Worm (Caenorhabditis elegans): ENCODE measurements around the gene lars-1.

DNA sequence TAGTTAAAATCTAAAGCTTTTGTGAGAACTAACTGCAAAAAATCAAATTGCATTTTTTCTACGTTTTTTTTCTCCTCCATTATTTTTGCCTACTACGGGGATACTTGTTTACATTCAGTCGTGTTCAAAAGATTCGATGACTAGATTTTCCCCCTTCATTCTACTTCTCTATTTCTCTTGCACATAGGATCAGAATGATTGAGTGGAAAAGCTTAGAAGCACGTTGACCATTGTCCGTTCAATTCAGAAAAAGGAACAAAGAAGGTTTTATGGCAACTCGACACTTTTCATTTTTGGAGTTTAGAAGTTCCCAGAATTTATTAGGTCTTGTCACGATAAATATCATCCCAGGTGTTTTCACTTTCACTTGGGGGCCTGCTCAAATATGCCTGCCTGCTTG lies 49.4 kb downstream of the lars-1 start:
- TF ChIP-seq nfyb-1 (GFP tag; IDR thresholded peaks at IDR 0.05), result no peak
- TF ChIP-seq unc-130 (GFP tag; optimal IDR thresholded peaks at IDR 0.05), result no peak
- no peak for TF ChIP-seq lin-35 (GFP tag; optimal IDR thresholded peaks at IDR 0.05)
- no peak for TF ChIP-seq nhr-80 (tag; optimal IDR thresholded peaks at IDR 0.05)
